2 worm cellular contexts compared by ENCODE assay signal in the genomic region with DNA sequence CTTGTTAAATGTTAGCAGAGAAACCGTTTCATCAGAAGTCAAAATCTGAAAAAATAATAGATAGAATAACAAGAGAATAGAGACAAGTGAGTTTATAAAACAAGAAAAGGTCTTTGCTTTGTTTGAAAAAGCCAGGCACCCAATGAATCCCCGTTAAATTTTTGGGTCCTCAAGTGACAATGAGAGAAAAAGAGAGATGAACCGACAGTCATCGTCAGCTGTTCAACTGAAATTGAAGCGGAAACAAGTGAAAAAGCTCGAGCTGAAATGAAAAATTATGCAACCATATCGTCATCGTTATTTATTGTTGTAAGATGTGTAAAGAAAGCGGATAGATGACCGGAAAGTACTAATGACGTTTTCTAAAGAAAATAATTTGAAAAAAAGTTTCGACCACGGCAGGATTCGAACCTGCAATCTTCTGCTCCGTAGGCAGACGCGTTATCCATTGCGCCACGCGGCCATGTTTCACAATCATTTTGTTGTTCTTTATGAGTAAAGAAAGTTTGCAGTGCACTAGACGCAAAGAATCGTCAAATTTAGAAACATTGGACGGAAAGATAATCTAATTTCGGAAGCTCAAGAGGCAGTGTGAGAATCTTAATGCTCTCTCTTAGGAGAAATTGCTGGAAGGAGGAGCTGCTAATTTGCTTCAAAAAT.
TF ChIP-seq lines count a peak whose summit lies in the region.

A gene (minus strand): TSS at position 51 of the 660 bp plus-strand sequence.

TF ChIP-seq in whole organism, L1 larva, 84 proteins besides CTCF, POLR2A, EP300 and RAD21 (continued from another document):
- TF ChIP-seq lsy-2 (tag; optimal IDR thresholded peaks at IDR 0.05; lab: Kevin White, UChicago) (peak; percentile 30 to 62), efl-3 (GFP tag; optimal IDR thresholded peaks at IDR 0.05; lab: Kevin White, UChicago) (no peak), ceh-8 (GFP tag; optimal IDR thresholded peaks at IDR 0.05; lab: Kevin White, UChicago) (no peak), alr-1 (tag; optimal IDR thresholded peaks at IDR 0.05; lab: Kevin White, UChicago; ENCODE audit: borderline replicate concordance) (no peak), ets-5 (GFP tag; IDR thresholded peaks at IDR 0.05; lab: Robert Waterston, UW) (no peak), pqm-1 (tag; optimal IDR thresholded peaks at IDR 0.05; lab: Kevin White, UChicago) (no peak), C34B4.2 (tag; optimal IDR thresholded peaks at IDR 0.05; lab: Kevin White, UChicago) (no peak), lin-35 (GFP tag; optimal IDR thresholded peaks at IDR 0.05; lab: Kevin White, UChicago) (peak; percentile 25 to 69), unc-30 (tag; optimal IDR thresholded peaks at IDR 0.05; lab: Kevin White, UChicago) (no peak), nhr-77 (tag; optimal IDR thresholded peaks at IDR 0.05; lab: Kevin White, UChicago) (peak; percentile 28), F16B12.6 (tag; optimal IDR thresholded peaks at IDR 0.05; lab: Kevin White, UChicago) (no peak), nhr-76 (tag; optimal IDR thresholded peaks at IDR 0.05; lab: Kevin White, UChicago) (no peak), rnt-1 (tag; optimal IDR thresholded peaks at IDR 0.05; lab: Kevin White, UChicago) (peak; percentile 4), mab-9 (GFP tag; IDR thresholded peaks at IDR 0.05; lab: Robert Waterston, UW) (no peak), ztf-4 (tag; optimal IDR thresholded peaks at IDR 0.05; lab: Kevin White, UChicago) (no peak), elt-2 (tag; optimal IDR thresholded peaks at IDR 0.05; lab: Kevin White, UChicago) (peak; percentile 30), tlp-1 (tag; optimal IDR thresholded peaks at IDR 0.05; lab: Kevin White, UChicago) (no peak), nhr-85 (tag; lab: Kevin White, UChicago) (peak; percentile 72), grh-1 (GFP tag; IDR thresholded peaks at IDR 0.05; lab: Robert Waterston, UW) (no peak), sptf-1 (tag; optimal IDR thresholded peaks at IDR 0.05; lab: Kevin White, UChicago) (no peak), hpl-2 (GFP tag; optimal IDR thresholded peaks at IDR 0.05; lab: Kevin White, UChicago) (no peak), irx-1 (tag; optimal IDR thresholded peaks at IDR 0.05; lab: Kevin White, UChicago) (no peak), ztf-11 (tag; optimal IDR thresholded peaks at IDR 0.05; lab: Kevin White, UChicago) (no peak), nhr-84 (tag; optimal IDR thresholded peaks at IDR 0.05; lab: Kevin White, UChicago) (no peak), elt-3 (tag; optimal IDR thresholded peaks at IDR 0.05; lab: Kevin White, UChicago) (peak in 1 of 6 experiments; percentile 43), aly-2 (tag; optimal IDR thresholded peaks at IDR 0.05; lab: Kevin White, UChicago) (no peak), sox-4 (tag; optimal IDR thresholded peaks at IDR 0.05; lab: Kevin White, UChicago) (no peak), nhr-71 (tag; optimal IDR thresholded peaks at IDR 0.05; lab: Kevin White, UChicago) (peak; percentile 65)
TF ChIP-seq in whole organism, L1 larva: peak in this region for 28.

TF ChIP-seq in whole organism, young adult, 124 proteins besides CTCF, POLR2A, EP300 and RAD21 (continued from another document):
- TF ChIP-seq rec-8 (tag; optimal IDR thresholded peaks at IDR 0.05; lab: Kevin White, UChicago) (peak; percentile 49 to 90), Y67H2A.10 (GFP tag; conservative IDR thresholded peaks at IDR 0.05; lab: Robert Waterston, UW) (no peak), athp-1 (tag; optimal IDR thresholded peaks at IDR 0.05; lab: Kevin White, UChicago) (peak; percentile 58), madf-6 (GFP tag; IDR thresholded peaks at IDR 0.05; lab: Robert Waterston, UW) (peak; percentile 43; the same call in 1 of the 2 replicates), hmg-20 (GFP tag; IDR thresholded peaks at IDR 0.05; lab: Robert Waterston, UW) (no peak), madf-8 (GFP tag; conservative IDR thresholded peaks at IDR 0.05; lab: Robert Waterston, UW) (no peak; the same call in 1 of the 2 replicates), Y79H2A.3 (GFP tag; conservative IDR thresholded peaks at IDR 0.05; lab: Robert Waterston, UW) (no peak), sdz-38 (tag; optimal IDR thresholded peaks at IDR 0.05; lab: Kevin White, UChicago) (no peak), sea-2 (GFP tag; IDR thresholded peaks at IDR 0.05; lab: Robert Waterston, UW) (no peak), C17E4.6 (GFP tag; IDR thresholded peaks at IDR 0.05; lab: Robert Waterston, UW) (0 out of 2 replicates have a peak, but pooled peaks have one; percentile 33), madf-3 (GFP tag; IDR thresholded peaks at IDR 0.05; lab: Robert Waterston, UW) (0 out of 2 replicates have a peak, but pooled peaks have one; percentile 47), dox-1 (GFP tag; IDR thresholded peaks at IDR 0.05; lab: Robert Waterston, UW) (peak; percentile 74), mes-4 (tag; optimal IDR thresholded peaks at IDR 0.05; lab: Kevin White, UChicago) (peak; percentile 82), nhr-80 (tag; optimal IDR thresholded peaks at IDR 0.05; lab: Kevin White, UChicago) (peak; percentile 23), bed-2 (GFP tag; IDR thresholded peaks at IDR 0.05; lab: Robert Waterston, UW) (no peak), F49E8.2 (tag; optimal IDR thresholded peaks at IDR 0.05; lab: Kevin White, UChicago; ENCODE audit: insufficient read depth) (peak; percentile 36), mxl-1 (tag; optimal IDR thresholded peaks at IDR 0.05; lab: Kevin White, UChicago) (peak; percentile 45), hlh-26 (GFP tag; conservative IDR thresholded peaks at IDR 0.05; lab: Robert Waterston, UW) (no peak)
TF ChIP-seq in whole organism, young adult: peak in this region for 76.
